Worm (Caenorhabditis elegans): ENCODE results near the gene exc-9.

exc-9 gene

ce11 chrIV:7940919-7941318 is at the start of gene exc-9:
exc-9 (minus strand) TSS chrIV:7941019.
- TF ChIP-seq mls-2 (tag; optimal IDR thresholded peaks at IDR 0.05) (no peak), nhr-76 (tag; optimal IDR thresholded peaks at IDR 0.05) (no peak), tbx-8 (GFP tag; optimal IDR thresholded peaks at IDR 0.05) (no peak), blmp-1 (tag; optimal IDR thresholded peaks at IDR 0.05) (no peak), lin-32 (GFP tag; optimal IDR thresholded peaks at IDR 0.05) (no peak), nhr-12 (tag; optimal IDR thresholded peaks at IDR 0.05) (no peak)

ce11 chrIV:7988385-7988784 is 47.6 kb upstream of the exc-9 start, which contains the start of gene col-115:
col-115 (plus strand) TSS chrIV:7988685.
- no peak for TF ChIP-seq ceh-39 (tag; optimal IDR thresholded peaks at IDR 0.05)
- TF ChIP-seq hlh-1 (tag; optimal IDR thresholded peaks at IDR 0.05), result no peak
- TF ChIP-seq drap-1 (GFP tag; optimal IDR thresholded peaks at IDR 0.05), result no peak
- no peak for TF ChIP-seq pha-4 (tag; optimal IDR thresholded peaks at IDR 0.05)
- TF ChIP-seq unc-120 (tag; optimal IDR thresholded peaks at IDR 0.05; ENCODE audit: poor library complexity, severe bottlenecking), result no peak
- TF ChIP-seq ceh-43 (GFP tag; optimal IDR thresholded peaks at IDR 0.05), result no peak
- no peak for TF ChIP-seq cnd-1 (tag; optimal IDR thresholded peaks at IDR 0.05)
- TF ChIP-seq nhr-2 (tag; optimal IDR thresholded peaks at IDR 0.05), result no peak
- no peak for TF ChIP-seq M03D4.4 (tag; optimal IDR thresholded peaks at IDR 0.05)
- no peak for TF ChIP-seq mep-1 (tag; optimal IDR thresholded peaks at IDR 0.05)
- no peak for TF ChIP-seq nhr-12 (tag; optimal IDR thresholded peaks at IDR 0.05)
- TF ChIP-seq nhr-28 (tag; optimal IDR thresholded peaks at IDR 0.05), result no peak
- TF ChIP-seq unc-62 (GFP tag; optimal IDR thresholded peaks at IDR 0.05), result no peak
- TF ChIP-seq flh-1 (GFP tag; optimal IDR thresholded peaks at IDR 0.05), result no peak
- TF ChIP-seq mab-5 (tag; optimal IDR thresholded peaks at IDR 0.05), result no peak
- TF ChIP-seq ham-2 (GFP tag; optimal IDR thresholded peaks at IDR 0.05), result no peak
- no peak for TF ChIP-seq ceh-83 (GFP tag; optimal IDR thresholded peaks at IDR 0.05)
- no peak for TF ChIP-seq lsy-2 (tag; optimal IDR thresholded peaks at IDR 0.05)
- TF ChIP-seq lin-32 (GFP tag; optimal IDR thresholded peaks at IDR 0.05), result no peak

ce11 chrIV:7987083-7987482 is 46.3 kb upstream of the exc-9 start, which contains the start of gene mec-17:
mec-17 (minus strand) TSS chrIV:7987183.
- TF ChIP-seq ham-2 (GFP tag; optimal IDR thresholded peaks at IDR 0.05) (no peak), nhr-28 (tag; optimal IDR thresholded peaks at IDR 0.05) (no peak), bed-3 (GFP tag; optimal IDR thresholded peaks at IDR 0.05) (no peak)

- no peak for TF ChIP-seq sem-2 (GFP tag; optimal IDR thresholded peaks at IDR 0.05)
- no peak for TF ChIP-seq ceh-43 (GFP tag; optimal IDR thresholded peaks at IDR 0.05)
- TF ChIP-seq bed-3 (GFP tag; optimal IDR thresholded peaks at IDR 0.05), result no peak
- peak; percentile 28 for TF ChIP-seq elt-3 (tag; optimal IDR thresholded peaks at IDR 0.05)
- no peak for TF ChIP-seq elt-1 (tag; optimal IDR thresholded peaks at IDR 0.05; ENCODE audit: borderline replicate concordance, insufficient read depth)
- no peak for TF ChIP-seq flh-1 (GFP tag; optimal IDR thresholded peaks at IDR 0.05)
Measured at ce11 chrIV:7985737-7986136, 44.9 kb upstream of the exc-9 start.

ce11 chrIV:7983728-7984346 is 43.0 kb upstream of the exc-9 start:
- no peak for TF ChIP-seq blmp-1 (tag; optimal IDR thresholded peaks at IDR 0.05)
- TF ChIP-seq nhr-237 (tag; optimal IDR thresholded peaks at IDR 0.05), result no peak
- no peak for TF ChIP-seq elt-3 (tag; optimal IDR thresholded peaks at IDR 0.05)
- TF ChIP-seq unc-39 (tag; optimal IDR thresholded peaks at IDR 0.05), result no peak
- no peak for TF ChIP-seq nhr-28 (tag; optimal IDR thresholded peaks at IDR 0.05)
- no peak for TF ChIP-seq elt-1 (tag; optimal IDR thresholded peaks at IDR 0.05; ENCODE audit: borderline replicate concordance, insufficient read depth)
- no peak for TF ChIP-seq lsy-2 (tag; optimal IDR thresholded peaks at IDR 0.05)
- no peak for TF ChIP-seq lin-32 (GFP tag; optimal IDR thresholded peaks at IDR 0.05)
- TF ChIP-seq ham-2 (GFP tag; optimal IDR thresholded peaks at IDR 0.05), result no peak
- no peak for TF ChIP-seq ceh-39 (tag; optimal IDR thresholded peaks at IDR 0.05)
- no peak for TF ChIP-seq sem-2 (GFP tag; optimal IDR thresholded peaks at IDR 0.05)
- TF ChIP-seq M03D4.4 (tag; optimal IDR thresholded peaks at IDR 0.05), result no peak
- no peak for TF ChIP-seq ztf-11 (tag; optimal IDR thresholded peaks at IDR 0.05)
